Fruit fly (Drosophila melanogaster) ovary, adult (tissue): Measurements from ENCODE around the gene CG12278.

ENCODE experiments used
- CG17801 ChIP-seq: fragments of 200-800 bp; optimal IDR thresholded peaks from 2 replicates; lab custom pipeline; 2019; ENCODE audit warnings: missing biosample characterization, mild to moderate bottlenecking, missing genetic modification characterization, moderate library complexity; ENCODE audit not compliant: partially characterized antibody

CG12278 gene

DNA sequence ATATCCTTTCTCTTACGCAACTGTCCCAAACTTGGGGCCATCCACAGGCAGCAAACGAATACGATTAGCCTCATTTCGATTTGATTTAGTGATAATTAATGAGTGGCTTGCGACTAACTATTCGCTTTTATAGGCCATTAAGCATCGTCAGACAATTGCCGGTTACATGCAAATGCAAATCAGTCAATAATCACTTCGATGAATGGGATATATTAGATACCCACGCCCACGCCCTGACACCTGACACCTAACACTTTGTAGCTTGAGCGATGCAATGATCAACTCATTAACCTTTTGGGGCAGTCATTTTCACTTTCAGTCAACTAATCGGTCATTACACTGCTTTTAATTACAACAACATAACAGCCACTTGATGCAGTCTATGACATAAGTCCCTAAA, 7.0 kb downstream of the CG12278 start, which contains the start of gene Jhbp15:
Jhbp15 (minus strand) TSS at position 101 of the 400 bp plus-strand sequence.
- TF ChIP-seq CG17801 (GFP tag; lab: Kevin White, UChicago): no peak

DNA sequence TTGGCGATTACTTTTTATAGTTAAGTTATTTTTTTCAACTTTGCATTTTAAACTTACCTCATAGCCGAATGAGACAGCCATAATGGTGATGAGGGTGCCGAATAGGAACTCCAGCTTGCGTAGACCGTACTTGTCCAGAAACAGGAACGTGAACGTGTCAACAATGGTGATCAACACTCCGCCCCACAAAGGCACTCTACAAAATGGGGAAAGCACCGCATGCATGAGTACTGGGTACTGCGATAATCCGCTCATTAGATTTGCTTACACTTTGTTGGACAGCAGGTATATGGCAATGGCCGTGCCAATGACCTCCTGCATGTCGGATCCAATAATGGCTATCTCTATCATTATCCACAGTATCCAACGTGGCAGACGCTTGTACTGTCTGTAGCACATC, 13.7 kb downstream of the CG12278 start:
- TF ChIP-seq CG17801 (GFP tag; lab: Kevin White, UChicago): no peak

DNA sequence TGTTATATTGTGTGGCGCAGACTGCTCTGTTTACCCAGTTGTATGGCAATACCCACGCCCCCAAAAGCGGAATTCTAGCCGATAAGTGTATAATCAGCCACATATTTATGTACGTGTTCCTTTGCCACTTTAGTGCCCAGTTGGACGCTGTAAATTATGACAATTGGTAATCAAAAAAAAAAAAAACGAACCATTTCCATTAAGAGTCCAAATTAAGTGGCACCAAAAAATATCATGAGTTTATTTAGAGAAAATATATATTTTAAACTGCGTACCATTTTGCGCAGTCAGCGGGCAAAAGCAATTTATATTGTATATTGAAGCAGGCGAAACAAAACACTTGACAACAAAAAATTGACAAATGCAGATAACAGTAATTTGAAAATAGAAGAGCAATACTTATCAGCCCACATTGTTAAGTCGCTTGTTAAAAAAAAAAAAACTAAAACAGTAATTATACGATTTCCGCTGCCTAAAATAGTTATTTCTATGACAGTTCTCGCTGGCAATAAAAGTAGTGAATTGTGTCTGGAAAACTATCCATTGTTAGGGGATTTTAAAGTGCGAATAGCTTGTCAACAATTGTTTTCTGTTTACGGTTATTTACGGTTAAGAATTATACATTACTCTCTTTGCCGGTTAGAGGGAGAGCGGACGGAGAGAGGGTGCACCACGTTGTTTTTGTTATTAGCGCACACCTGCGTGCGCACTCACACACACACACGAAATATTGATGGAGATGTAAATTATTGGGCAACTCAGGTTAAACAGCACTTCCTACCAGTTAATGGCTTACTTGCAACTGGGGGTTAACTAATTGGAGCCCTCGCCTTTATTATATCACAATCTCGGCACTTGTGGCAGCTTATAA, 15.9 kb downstream of the CG12278 start:
- no peak for TF ChIP-seq CG17801 (GFP tag; lab: Kevin White, UChicago)

DNA sequence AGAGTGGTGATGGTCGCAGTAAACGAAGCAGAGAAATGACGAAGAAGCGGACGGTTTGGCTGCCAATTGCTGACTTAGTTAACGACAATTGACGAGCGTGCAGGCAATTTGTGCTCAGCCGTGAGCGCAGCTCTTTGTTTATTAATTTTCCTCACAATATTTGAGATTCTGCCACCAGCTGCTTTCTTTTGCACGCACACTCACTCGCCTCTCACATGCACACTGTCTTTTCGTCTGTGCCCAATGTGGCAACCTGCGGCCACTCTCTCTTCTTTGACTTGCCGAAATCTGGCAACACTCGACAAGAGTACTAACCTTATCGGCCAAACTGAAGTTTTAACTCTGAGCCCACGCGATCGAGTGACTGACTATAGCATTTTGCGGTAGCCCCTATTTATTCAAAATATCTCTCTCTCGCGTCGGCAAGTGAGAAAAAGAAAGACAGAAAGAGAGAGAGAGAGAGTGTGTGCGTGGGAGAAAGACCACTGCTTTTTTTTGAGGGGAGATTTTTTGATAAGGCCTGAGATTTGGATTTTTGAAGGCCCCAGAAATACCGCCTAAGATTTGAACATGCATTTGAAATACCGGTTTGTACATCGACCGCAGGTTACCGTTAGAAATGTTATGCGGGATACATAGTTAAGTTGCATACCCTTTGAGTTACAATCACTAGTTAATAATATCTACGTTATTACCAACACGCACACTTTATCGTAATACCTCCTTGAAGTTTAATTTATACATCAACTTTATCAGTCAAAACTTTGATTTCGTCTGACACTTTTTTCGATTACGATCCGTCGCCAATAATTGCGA, 16.8 kb downstream of the CG12278 start, which contains the start of gene Mvl:
Mvl (minus strand) TSS at position 371 of the 816 bp plus-strand sequence.
- peak; percentile 12 for TF ChIP-seq CG17801 (GFP tag; lab: Kevin White, UChicago)

DNA sequence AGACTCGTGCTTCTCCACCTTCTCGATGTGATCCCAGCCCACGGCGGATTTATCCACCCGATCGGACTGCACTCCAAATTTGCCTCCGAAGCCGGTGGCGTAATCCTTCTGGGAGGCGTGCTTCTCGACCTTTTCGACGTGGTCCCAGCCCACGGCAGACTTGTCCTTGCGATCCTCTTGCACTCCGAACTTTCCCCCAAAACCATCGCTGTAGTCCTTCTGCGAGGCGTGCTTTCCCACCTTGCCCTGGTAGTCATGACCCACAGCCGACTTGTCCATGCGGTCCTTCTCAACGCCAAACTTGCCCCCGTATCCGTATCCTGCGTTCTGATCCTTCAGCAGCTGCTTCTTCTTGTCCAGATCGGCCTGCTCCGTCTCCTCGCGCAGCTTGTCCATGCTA, 19.6 kb downstream of the CG12278 start:
- no peak for TF ChIP-seq CG17801 (GFP tag; lab: Kevin White, UChicago)

DNA sequence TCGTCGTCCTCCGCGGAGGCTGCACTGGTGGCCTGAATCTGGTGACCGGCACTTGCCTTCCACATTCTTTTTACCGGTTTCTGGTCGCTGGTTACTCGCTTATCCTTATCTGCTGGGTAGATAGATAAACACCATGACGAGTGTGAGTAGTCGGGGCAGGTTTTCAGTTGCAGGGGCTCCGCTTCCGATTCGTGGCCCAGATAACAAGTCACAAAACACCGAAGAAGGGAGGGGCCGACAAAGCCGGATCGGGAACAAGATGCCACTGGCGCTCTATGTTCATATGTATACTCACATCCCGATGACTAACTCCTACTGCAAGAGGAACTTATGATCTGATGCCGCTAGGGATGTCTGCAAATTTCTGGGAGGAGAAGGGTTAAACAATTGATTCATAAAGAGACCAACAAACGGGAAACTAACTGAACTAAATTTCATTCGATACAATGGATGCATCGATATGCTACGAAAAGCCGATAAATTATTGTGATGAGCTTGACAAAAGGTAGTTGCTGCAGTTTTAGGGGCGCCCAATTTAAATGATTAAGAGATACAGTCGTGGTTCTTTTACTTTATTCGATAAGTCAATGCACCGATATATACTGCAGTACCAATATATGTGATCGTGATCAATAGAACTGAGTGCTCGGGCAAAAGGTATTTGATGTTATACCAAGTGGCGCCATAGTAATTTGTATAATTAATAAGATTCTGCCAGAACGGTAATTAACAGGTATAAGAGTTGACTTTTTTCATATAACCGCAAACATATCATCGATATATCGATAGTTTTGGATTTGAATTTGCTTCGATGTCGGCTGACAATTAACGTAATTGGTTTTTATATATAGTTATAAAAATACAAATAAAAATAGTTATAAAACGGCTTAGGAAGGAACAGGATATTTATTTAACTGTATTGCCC, 20.4 kb downstream of the CG12278 start, which contains the start of gene Cortactin:
Cortactin (minus strand) TSS at position 472 of the 925 bp plus-strand sequence.
- TF ChIP-seq CG17801 (GFP tag; lab: Kevin White, UChicago): no peak

DNA sequence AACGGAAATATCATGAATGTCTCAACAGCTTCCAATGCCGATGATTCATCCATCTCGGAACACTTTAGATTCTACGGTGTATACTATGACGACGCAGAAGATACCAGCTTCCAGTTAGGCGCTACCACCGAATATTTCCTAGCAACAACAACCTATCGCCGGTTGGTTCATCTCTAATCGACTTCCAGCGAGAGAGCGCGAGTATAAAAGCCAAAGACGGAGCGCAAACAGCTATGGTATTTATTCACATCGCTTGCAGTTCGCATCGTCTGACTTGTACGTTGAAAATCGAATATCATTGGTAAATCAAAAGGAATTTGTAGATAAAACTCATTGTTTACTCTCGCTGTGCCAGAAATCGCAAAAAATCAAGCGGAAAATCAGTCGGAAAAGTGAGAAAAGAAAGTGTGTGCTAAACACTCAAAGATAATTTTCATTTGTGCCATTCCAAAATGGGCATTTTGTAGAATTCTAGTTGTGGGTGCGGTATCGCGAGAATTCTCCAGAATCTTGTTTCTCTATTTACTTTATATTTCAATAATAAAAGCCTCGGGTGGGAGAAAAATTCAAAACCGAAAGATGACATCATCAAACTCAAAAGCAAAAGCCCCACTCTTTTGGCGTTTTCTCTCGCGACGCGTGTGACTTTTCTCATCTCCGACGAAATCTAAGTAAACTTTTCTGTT, 21.3 kb downstream of the CG12278 start, which contains the start of gene AnxB9:
AnxB9 (plus strand) TSS at position 232 of the 686 bp plus-strand sequence.
- TF ChIP-seq CG17801 (GFP tag; lab: Kevin White, UChicago): peak; percentile 66

DNA sequence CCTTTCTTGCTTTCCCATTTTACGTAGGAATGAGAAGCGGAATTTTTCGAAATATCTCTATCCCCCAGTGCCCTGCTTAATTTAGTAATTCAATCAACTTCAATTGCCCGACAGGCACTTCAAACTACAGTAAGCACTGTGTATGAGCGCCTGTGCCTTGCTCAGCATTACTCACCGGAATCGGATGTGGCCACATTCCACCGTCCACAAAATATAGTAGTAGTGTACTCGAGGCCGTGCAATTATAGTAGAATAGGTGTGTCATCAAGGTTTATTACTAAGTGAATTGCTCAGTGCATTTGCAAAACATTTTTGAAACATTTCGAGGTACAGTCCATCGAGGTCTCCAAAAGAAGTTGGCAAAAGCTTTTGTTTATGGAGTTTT, 21.8 kb downstream of the CG12278 start:
- no peak for TF ChIP-seq CG17801 (GFP tag; lab: Kevin White, UChicago)

DNA sequence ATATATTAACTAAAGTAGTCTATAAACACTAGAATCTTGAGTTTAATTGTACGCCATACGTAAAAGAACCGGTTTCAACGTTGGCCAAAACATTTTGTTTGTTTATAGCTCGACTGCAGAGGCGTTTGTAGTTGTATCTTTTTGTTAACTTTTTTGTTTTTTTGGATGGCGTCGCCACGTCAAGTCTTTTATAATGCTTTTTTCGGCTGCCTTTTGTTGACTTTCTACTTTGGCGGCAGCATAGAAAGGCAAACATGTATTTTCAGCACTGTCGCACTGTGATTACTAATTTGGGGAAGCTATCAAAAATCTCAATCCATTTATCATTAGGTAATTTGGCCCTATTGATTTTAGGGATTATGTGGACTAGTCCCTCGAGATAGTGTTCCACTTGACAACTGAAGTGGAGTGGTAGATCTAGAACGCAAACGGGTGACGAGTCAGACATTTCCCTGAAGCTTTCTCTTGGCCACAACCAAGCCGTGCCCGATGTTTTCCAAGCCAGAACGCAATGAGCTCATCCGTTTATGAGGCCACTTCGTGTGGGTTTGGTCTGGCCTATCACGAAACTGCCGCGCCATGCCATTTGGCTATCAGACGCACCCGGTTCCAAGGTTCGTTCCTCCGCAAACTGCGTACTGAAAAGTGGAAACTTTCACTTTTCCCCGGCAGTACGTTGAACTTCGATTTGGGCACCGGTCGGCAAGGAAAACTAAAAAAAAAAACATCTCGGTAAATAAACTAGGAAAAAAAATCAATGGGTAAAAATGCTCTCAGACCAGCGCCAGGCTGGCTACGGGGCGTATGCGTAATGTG, 22.8 kb downstream of the CG12278 start:
- no peak for TF ChIP-seq CG17801 (GFP tag; lab: Kevin White, UChicago)

DNA sequence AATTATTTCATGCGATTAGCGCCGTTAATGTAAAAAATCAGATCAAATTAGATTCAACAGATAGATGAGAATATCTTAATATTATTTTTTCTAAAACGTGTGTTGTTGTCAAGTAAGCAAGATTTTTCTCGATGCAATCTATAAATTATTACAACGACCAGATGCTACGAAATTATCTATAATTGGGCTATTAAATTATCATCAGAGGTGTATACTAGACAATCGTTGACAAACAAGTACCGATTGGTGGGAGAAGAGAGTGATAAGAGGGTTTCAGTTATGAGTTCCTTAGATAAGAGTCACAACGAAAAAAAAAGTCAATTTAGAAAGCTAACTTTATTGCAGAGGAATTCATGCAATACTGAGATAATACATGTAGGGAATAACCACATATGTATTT, 23.7 kb downstream of the CG12278 start:
- no peak for TF ChIP-seq CG17801 (GFP tag; lab: Kevin White, UChicago)

DNA sequence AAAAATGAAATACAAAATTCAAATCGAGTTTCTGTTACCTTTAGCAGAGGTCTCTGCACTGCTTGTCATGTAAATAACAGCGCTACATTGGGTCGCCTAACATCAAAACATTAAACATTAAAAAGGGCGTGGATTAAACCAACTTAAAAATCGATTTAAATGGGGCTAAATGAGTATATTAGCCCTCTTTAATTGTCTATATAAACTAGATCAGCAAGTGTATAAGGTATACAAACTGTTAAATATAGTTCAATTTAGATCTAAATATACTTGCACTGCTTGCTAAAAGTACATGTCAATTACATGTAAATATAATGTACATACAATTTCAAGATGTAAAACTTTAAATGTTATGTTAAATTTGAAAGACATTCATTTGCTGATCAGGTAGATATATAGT, 25.9 kb downstream of the CG12278 start:
- TF ChIP-seq CG17801 (GFP tag; lab: Kevin White, UChicago): no peak

DNA sequence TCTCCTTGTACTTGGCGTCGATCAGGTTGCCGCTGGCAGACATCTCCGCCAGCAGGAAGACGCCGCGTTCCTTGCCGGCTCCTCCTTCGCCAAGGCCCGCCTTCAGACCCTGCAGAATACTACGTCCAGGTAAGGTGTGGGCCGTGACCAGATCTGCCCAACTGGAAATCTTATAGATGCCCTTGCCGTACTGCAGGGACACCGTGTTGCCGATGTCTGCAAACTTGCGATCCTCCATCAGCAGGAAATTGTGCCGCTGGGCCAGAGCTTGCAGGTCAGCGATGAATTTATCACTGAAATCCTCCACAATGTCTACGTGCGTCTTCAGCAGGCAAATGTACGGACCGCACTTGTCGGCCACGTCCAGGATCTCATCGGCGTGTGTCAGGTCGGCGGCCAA, 27.4 kb downstream of the CG12278 start:
- TF ChIP-seq CG17801 (GFP tag; lab: Kevin White, UChicago): no peak
